Fruit fly (Drosophila melanogaster): ENCODE data around the gene Polr3C.

Gene Polr3C

DNA sequence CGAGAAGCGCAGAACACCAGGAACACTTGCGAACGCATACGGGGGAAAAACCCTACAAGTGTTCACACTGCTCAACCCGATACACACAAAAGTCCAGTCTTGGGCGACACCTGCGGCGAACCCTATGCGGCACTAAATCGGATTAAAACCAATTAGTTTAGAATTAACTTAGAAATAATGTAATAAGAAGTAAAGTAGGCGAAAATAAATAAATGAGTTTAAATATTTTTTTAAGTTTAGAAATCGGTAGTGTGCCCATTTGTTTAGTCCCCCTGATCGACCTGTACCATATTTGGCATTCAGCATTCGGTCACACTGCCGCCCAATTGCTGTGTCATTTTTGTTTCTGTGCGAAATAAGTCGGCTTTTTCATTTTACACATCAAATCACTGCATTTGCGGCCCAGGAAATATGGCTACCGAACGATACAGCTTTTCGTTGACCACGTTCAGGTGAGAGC lies 29.2 kb upstream of the Polr3C start, which contains the start of gene Prosalpha2 (continued):
- TF ChIP-seq Med (GFP tag) (peak; percentile 73), MBD-R2 (GFP tag; IDR thresholded peaks at IDR 0.05) (peak; percentile 82), YL-1 (GFP tag; optimal IDR thresholded peaks at IDR 0.05) (peak; percentile 53), aop (GFP tag; IDR thresholded peaks at IDR 0.05) (no peak), Rfx (GFP tag; IDR thresholded peaks at IDR 0.05) (0 out of 2 replicates have a peak, but pooled peaks have one; percentile 21), CG12659 (GFP tag; optimal IDR thresholded peaks at IDR 0.05) (peak; percentile 68), z (GFP tag; IDR thresholded peaks at IDR 0.05) (no peak), Dfd (GFP tag; optimal IDR thresholded peaks at IDR 0.05) (no peak), vnd (GFP tag; IDR thresholded peaks at IDR 0.05; ENCODE audit: partially characterized antibody) (no peak), lab (GFP tag; optimal IDR thresholded peaks at IDR 0.05) (no peak), fd64A (GFP tag; optimal IDR thresholded peaks at IDR 0.05) (no peak), CG3065 (GFP tag; optimal IDR thresholded peaks at IDR 0.05) (no peak), pb (GFP tag; optimal IDR thresholded peaks at IDR 0.05) (no peak), Sry-β (GFP tag; optimal IDR thresholded peaks at IDR 0.05) (peak; percentile 19), disco-r (GFP tag; optimal IDR thresholded peaks at IDR 0.05) (no peak), CG16779 (GFP tag; IDR thresholded peaks at IDR 0.05) (no peak), unpg (GFP tag; optimal IDR thresholded peaks at IDR 0.05) (no peak), CTCF (GFP tag; optimal IDR thresholded peaks at IDR 0.05) (peak; percentile 9), CG10543 (GFP tag; optimal IDR thresholded peaks at IDR 0.05) (no peak), sc (optimal IDR thresholded peaks at IDR 0.05) (no peak), sc (GFP tag; optimal IDR thresholded peaks at IDR 0.05) (no peak), lov (optimal IDR thresholded peaks at IDR 0.05) (no peak), lov (GFP tag; IDR thresholded peaks at IDR 0.05) (no peak), CG11085 (GFP tag; IDR thresholded peaks at IDR 0.05) (no peak), fd3F (GFP tag; optimal IDR thresholded peaks at IDR 0.05) (no peak), bowl (GFP tag; IDR thresholded peaks at IDR 0.05) (no peak), CG4707 (GFP tag; optimal IDR thresholded peaks at IDR 0.05) (no peak), CG17568 (GFP tag; optimal IDR thresholded peaks at IDR 0.05) (no peak), CG15269 (tag; optimal IDR thresholded peaks at IDR 0.05) (no peak), CG11247 (GFP tag; IDR thresholded peaks at IDR 0.05) (no peak), pzg (GFP tag; optimal IDR thresholded peaks at IDR 0.05) (peak; percentile 61), abd-A (tag; optimal IDR thresholded peaks at IDR 0.05) (no peak), Hmr (GFP tag; optimal IDR thresholded peaks at IDR 0.05) (no peak), CG14860 (GFP tag; IDR thresholded peaks at IDR 0.05; ENCODE audit: partially characterized antibody) (no peak), CG2120 (GFP tag; optimal IDR thresholded peaks at IDR 0.05) (peak; percentile 52), NK7.1 (GFP tag; optimal IDR thresholded peaks at IDR 0.05) (no peak), Six4 (GFP tag; optimal IDR thresholded peaks at IDR 0.05) (no peak), CG18599 (GFP tag; optimal IDR thresholded peaks at IDR 0.05) (no peak), CG9797 (GFP tag; optimal IDR thresholded peaks at IDR 0.05) (peak; percentile 84), CG7928 (GFP tag; optimal IDR thresholded peaks at IDR 0.05) (no peak), HLH54F (GFP tag; optimal IDR thresholded peaks at IDR 0.05) (no peak), stwl (tag; optimal IDR thresholded peaks at IDR 0.05) (peak; percentile 41), Rx (GFP tag; IDR thresholded peaks at IDR 0.05) (no peak), CG11695 (GFP tag; IDR thresholded peaks at IDR 0.05) (no peak), hth (optimal IDR thresholded peaks at IDR 0.05) (no peak), CG5245 (GFP tag; optimal IDR thresholded peaks at IDR 0.05) (no peak), CG10654 (GFP tag; optimal IDR thresholded peaks at IDR 0.05) (no peak), CG31441 (GFP tag; IDR thresholded peaks at IDR 0.05) (no peak), CG2889 (GFP tag; IDR thresholded peaks at IDR 0.05) (no peak), CG1529 (GFP tag; optimal IDR thresholded peaks at IDR 0.05) (no peak), CG15479 (GFP tag; optimal IDR thresholded peaks at IDR 0.05) (no peak), Dp (GFP tag; optimal IDR thresholded peaks at IDR 0.05) (peak; percentile 55), Fer1 (GFP tag; optimal IDR thresholded peaks at IDR 0.05) (peak; percentile 21)
